Worm (Caenorhabditis elegans): ENCODE data around the gene C43F9.7.
A peak's percentile ranks its signal among the peaks of the same experiment; 100 is the strongest.

The C43F9.7 gene

DNA sequence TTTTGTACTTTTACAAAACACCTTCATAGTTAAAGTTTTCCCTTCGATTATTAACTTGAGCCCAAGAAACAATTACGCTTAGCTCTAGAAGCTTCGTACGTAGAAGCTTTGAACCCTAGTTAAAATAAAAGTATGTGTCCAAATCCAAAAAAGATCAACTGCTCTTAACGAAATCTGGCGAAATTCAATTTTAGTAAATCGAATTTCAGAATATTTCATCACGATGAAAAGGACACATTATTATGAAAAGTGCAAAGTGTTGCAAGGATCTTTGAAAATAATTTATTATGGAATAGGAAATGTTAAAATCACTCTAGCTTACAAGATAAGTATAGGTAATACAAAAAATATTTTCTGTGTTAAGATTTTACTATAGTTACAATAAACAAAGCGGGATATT, 28.2 kb downstream of the C43F9.7 start:
- TF ChIP-seq egl-27 (tag; optimal IDR thresholded peaks at IDR 0.05), result no peak
- TF ChIP-seq fkh-10 (GFP tag; optimal IDR thresholded peaks at IDR 0.05), result peak; percentile 83

DNA sequence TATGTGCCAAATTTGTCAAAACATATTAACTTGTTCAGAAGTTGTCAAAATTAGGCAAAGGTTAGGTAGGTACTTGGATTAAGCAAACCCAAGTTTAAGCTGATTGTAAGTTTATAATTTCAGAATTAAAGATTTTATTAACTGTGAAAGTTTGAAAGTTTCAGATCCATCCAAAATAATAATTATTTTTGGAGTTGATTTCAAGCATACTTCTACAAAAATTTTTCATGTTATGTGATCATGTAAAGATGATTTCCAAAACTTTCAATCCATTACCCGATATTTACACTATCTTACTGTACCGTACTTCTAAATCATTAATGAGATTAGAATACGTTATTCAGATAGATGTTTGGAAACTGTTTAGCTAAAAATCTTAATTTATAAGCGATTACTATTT, 28.9 kb downstream of the C43F9.7 start:
- TF ChIP-seq aly-2 (tag; optimal IDR thresholded peaks at IDR 0.05), result no peak
- no peak for TF ChIP-seq ceh-82 (tag; optimal IDR thresholded peaks at IDR 0.05)
- no peak for TF ChIP-seq lin-39 (tag; optimal IDR thresholded peaks at IDR 0.05)
- no peak for TF ChIP-seq nfya-1 (tag; optimal IDR thresholded peaks at IDR 0.05; ENCODE audit: insufficient read depth)
- TF ChIP-seq nhr-237 (tag; optimal IDR thresholded peaks at IDR 0.05), result no peak
- no peak for TF ChIP-seq elt-3 (tag; optimal IDR thresholded peaks at IDR 0.05)
- TF ChIP-seq ceh-16 (tag; optimal IDR thresholded peaks at IDR 0.05), result no peak

DNA sequence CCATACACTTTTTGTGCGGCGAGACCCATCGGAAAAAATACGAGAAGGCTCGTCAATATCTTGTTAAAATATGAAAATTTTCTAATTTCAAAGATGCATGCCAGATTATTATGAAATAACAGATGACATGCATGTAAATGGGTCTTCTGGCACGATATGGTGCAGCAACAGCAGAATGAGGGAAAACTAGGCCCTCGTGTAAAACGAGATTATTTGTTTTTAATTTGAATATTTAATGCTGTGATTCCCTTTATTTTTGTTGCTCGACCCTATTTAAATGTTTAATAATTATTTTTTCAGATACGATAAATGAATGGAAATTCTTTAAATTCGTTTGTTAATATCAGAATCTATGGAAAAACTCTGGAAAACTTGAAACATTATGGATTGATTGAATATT, 31.9 kb downstream of the C43F9.7 start, which contains the start of gene him-8:
TSS of gene him-8 (plus strand) at position 301 of the 400 bp plus-strand sequence.
- TF ChIP-seq ceh-9 (tag; optimal IDR thresholded peaks at IDR 0.05) (no peak), elt-3 (tag; optimal IDR thresholded peaks at IDR 0.05) (no peak), ZK546.5 (tag; optimal IDR thresholded peaks at IDR 0.05) (no peak), unc-62 (GFP tag; optimal IDR thresholded peaks at IDR 0.05) (no peak), fos-1 (tag; optimal IDR thresholded peaks at IDR 0.05) (no peak), R02D3.7 (tag; optimal IDR thresholded peaks at IDR 0.05) (no peak)

DNA sequence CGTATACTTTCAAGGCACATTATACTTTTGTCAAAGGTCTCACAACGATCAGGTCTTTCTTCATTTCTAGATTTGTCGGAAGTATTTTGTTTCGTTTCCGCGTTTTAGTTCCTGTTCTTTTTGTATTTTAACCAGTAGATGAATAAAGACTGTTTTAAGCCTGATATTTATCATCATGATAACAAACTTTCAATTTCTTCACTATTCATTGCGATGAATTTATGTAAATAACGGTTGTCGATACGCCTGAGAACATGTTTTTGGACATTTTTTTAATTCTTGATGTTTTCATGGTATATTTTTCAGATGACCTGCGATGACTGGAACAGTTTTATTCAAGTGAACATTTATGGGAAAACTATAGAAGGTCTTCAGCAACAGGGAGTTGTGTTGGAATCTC, 35.1 kb downstream of the C43F9.7 start, which contains the start of gene zim-3:
TSS of gene zim-3 (plus strand) at position 301 of the 400 bp plus-strand sequence.
- TF ChIP-seq elt-3 (tag; optimal IDR thresholded peaks at IDR 0.05), result no peak
- TF ChIP-seq nhr-28 (tag; optimal IDR thresholded peaks at IDR 0.05), result no peak
- TF ChIP-seq fkh-10 (GFP tag; optimal IDR thresholded peaks at IDR 0.05), result no peak
- no peak for TF ChIP-seq jun-1 (tag; optimal IDR thresholded peaks at IDR 0.05)
- TF ChIP-seq unc-62 (GFP tag; optimal IDR thresholded peaks at IDR 0.05), result no peak
- TF ChIP-seq ceh-82 (tag; optimal IDR thresholded peaks at IDR 0.05), result no peak
- TF ChIP-seq ceh-9 (tag; optimal IDR thresholded peaks at IDR 0.05), result no peak
- no peak for TF ChIP-seq daf-12 (tag; optimal IDR thresholded peaks at IDR 0.05)
- TF ChIP-seq R02D3.7 (tag; optimal IDR thresholded peaks at IDR 0.05), result no peak
- no peak for TF ChIP-seq nhr-237 (tag; optimal IDR thresholded peaks at IDR 0.05)
- TF ChIP-seq skn-1 (tag; optimal IDR thresholded peaks at IDR 0.05), result no peak
- TF ChIP-seq nfya-1 (tag; optimal IDR thresholded peaks at IDR 0.05; ENCODE audit: insufficient read depth), result no peak
- no peak for TF ChIP-seq unc-39 (tag; optimal IDR thresholded peaks at IDR 0.05)

DNA sequence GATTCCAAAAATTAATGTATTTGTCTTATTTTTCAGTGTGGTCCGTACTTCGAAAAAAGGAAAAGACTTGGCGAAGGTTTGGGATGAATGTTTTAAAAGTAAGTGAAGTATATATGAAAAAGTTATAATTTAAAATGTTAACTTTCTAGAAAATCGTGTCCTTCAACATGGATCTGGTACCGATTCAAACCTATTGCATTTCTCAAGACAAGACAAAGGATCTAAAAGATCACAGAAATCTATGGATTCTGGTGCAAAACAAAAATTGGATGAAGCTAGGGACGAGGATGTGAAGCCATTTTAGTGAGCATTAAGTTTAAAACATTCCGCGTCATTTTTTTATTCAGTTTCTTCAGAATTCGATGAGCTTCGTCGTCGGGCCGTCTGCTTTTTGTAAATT, 38.5 kb downstream of the C43F9.7 start, which contains the start of gene zim-2:
TSS of gene zim-2 (plus strand) at position 301 of the 400 bp plus-strand sequence.
- TF ChIP-seq ama-1 (optimal IDR thresholded peaks at IDR 0.05) (no peak), egl-5 (tag; optimal IDR thresholded peaks at IDR 0.05) (no peak), snpc-4 (tag; optimal IDR thresholded peaks at IDR 0.05) (no peak), unc-62 (GFP tag; optimal IDR thresholded peaks at IDR 0.05) (no peak), pha-4 (tag; optimal IDR thresholded peaks at IDR 0.05) (no peak), nhr-25 (tag; optimal IDR thresholded peaks at IDR 0.05) (no peak), unc-39 (tag; optimal IDR thresholded peaks at IDR 0.05) (no peak), elt-1 (tag; optimal IDR thresholded peaks at IDR 0.05) (no peak), jun-1 (tag; optimal IDR thresholded peaks at IDR 0.05) (no peak)

DNA sequence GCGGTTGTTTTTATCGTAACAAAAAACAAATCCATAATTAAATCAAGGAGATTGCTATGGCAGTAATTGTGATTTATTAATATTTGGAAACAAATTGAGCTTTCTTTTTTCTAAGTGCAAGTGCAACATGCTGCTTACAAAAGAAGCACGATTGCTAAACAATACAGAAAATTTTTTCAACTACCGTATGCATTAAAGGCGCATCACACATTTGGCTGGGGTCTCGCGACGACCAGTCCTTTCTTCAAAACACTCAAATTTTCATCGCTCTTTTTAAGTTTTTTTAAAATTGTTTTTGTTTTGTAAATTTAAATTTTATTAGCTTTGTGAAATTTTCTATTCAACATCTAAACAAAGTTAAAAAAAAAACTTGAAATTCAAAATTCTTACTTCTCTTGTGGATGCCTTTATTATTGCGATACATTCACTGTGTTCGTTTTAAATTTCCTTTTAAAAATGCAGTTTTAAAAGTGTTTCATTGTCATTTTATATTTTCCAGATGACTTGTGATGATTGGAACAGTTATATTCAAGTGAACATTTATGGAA, 46.8 kb downstream of the C43F9.7 start, which contains the start of gene zim-1:
TSS of gene zim-1 (plus strand) at position 498 of the 548 bp plus-strand sequence.
- TF ChIP-seq tbx-2 (tag; optimal IDR thresholded peaks at IDR 0.05), result no peak
- no peak for TF ChIP-seq egl-27 (tag; optimal IDR thresholded peaks at IDR 0.05)
- no peak for TF ChIP-seq lin-39 (tag; optimal IDR thresholded peaks at IDR 0.05)

DNA sequence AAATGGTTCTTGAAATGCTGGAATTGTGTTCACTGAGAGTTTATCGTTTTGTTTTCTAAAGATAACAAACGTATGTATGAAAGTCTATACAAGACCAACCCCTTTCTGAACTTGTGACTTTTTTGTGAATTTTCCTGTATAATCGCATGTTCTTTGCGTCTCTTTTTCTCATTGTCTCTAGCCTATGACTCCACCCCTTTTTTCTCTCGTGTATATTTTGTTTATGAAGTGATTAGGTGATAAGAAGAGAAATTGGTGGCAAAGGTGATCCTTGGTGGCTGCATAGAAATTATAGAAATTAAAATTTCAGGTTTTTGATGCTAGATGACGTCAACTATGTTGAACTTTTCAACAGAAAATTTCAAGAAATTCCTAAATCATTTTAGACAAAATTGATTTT, 48.4 kb downstream of the C43F9.7 start, which contains the start of gene T07G12.5:
TSS of gene T07G12.5 (minus strand) at position 101 of the 400 bp plus-strand sequence.
- TF ChIP-seq lsy-12 (tag; optimal IDR thresholded peaks at IDR 0.05), result no peak
- TF ChIP-seq elt-2 (tag; optimal IDR thresholded peaks at IDR 0.05), result peak; percentile 40

Data from whole organism, L3 larva.